Fruit fly (Drosophila melanogaster): ENCODE measurements around the gene Ncoa6.

dm6 chr2L:5321014-5321413 is 5.5 kb downstream of the Ncoa6 start:
- TF ChIP-seq CG8478 (optimal IDR thresholded peaks at IDR 0.05) (no peak), CTCF (optimal IDR thresholded peaks at IDR 0.05) (no peak)
